Worm (Caenorhabditis elegans): ENCODE measurements around the gene cnt-2.

ce11 chrIII:10704499-10704898 is 49.7 kb downstream of the cnt-2 start:
- no peak for TF ChIP-seq pax-3 (tag; optimal IDR thresholded peaks at IDR 0.05)
- TF ChIP-seq nhr-77 (tag; optimal IDR thresholded peaks at IDR 0.05), result no peak
- TF ChIP-seq unc-98 (GFP tag; IDR thresholded peaks at IDR 0.05), result no peak
- TF ChIP-seq aly-2 (tag; optimal IDR thresholded peaks at IDR 0.05), result no peak
- no peak for TF ChIP-seq lsy-2 (tag; optimal IDR thresholded peaks at IDR 0.05)
- TF ChIP-seq nhr-76 (tag; optimal IDR thresholded peaks at IDR 0.05), result no peak
- no peak for TF ChIP-seq lin-13 (GFP tag; optimal IDR thresholded peaks at IDR 0.05)
- TF ChIP-seq fos-1 (tag; optimal IDR thresholded peaks at IDR 0.05), result no peak
